Worm (Caenorhabditis elegans) whole organism, L1 larva: ENCODE results near the gene D1022.4.

ENCODE experiments used
- C16A3.4 ChIP-seq: fragments of 150-350 bp; optimal IDR thresholded peaks from 2 replicates; lab custom pipeline; 2014; ENCODE audit warnings: missing biosample characterization, missing genetic modification characterization
- aly-2 ChIP-seq: fragments of 150-350 bp; optimal IDR thresholded peaks from 2 replicates; lab custom pipeline; 2014; ENCODE audit warnings: missing biosample characterization, missing genetic modification characterization
- blmp-1 ChIP-seq: fragments of 150-350 bp; optimal IDR thresholded peaks from 2 replicates; lab custom pipeline; 2014; ENCODE audit warnings: missing biosample characterization, missing genetic modification characterization
- nhr-12 ChIP-seq: sonication (generic microtip); optimal IDR thresholded peaks from 2 replicates; lab custom pipeline; 2017; ENCODE audit warnings: missing biosample characterization, missing genetic modification characterization
- nhr-77 ChIP-seq: fragments of 150-350 bp; optimal IDR thresholded peaks from 2 replicates; lab custom pipeline; 2014; ENCODE audit warnings: missing biosample characterization, missing genetic modification characterization
- nhr-90 ChIP-seq: sonication (generic microtip); optimal IDR thresholded peaks from 2 replicates; lab custom pipeline; 2016; ENCODE audit warnings: mild to moderate bottlenecking, missing genetic modification characterization, missing compliant biosample characterization; ENCODE audit not compliant: poor library complexity
- skn-1 ChIP-seq: fragments of 150-350 bp; optimal IDR thresholded peaks from 2 replicates; lab custom pipeline; 2014; ENCODE audit warnings: missing biosample characterization, missing genetic modification characterization
- unc-130 ChIP-seq: fragments of 150-350 bp; optimal IDR thresholded peaks from 2 replicates; lab custom pipeline; 2017; ENCODE audit warnings: missing biosample characterization, missing genetic modification characterization, inconsistent platforms
- unc-98 ChIP-seq: fragments of 200-800 bp; sonication (Bioruptor generic); IDR thresholded peaks from 2 replicates; pipeline ENCODE4 v1.3.6; 2022; ENCODE audit warnings: missing genetic modification characterization, missing compliant biosample characterization
- zag-1 ChIP-seq: fragments of 150-350 bp; optimal IDR thresholded peaks from 2 replicates; lab custom pipeline; 2014; ENCODE audit warnings: missing biosample characterization, missing genetic modification characterization

ce11 chrII:7458706-7459105, 1.6 kb upstream of the D1022.4 start, which contains the start of gene D1022.5:
- TF ChIP-seq blmp-1 (tag; lab: Kevin White, UChicago): no peak
- TF ChIP-seq skn-1 (tag; lab: Kevin White, UChicago): no peak
- TF ChIP-seq nhr-12 (tag; lab: Kevin White, UChicago): no peak
- no peak for TF ChIP-seq zag-1 (tag; lab: Kevin White, UChicago)
- no peak for TF ChIP-seq nhr-77 (tag; lab: Kevin White, UChicago)
- TF ChIP-seq nhr-90 (tag; lab: Kevin White, UChicago): no peak
- TF ChIP-seq unc-130 (tag; lab: Kevin White, UChicago): no peak
- TF ChIP-seq C16A3.4: no peak
- no peak for TF ChIP-seq aly-2
- no peak for TF ChIP-seq unc-98
